Worm (Caenorhabditis elegans) whole organism, early embryonic: ENCODE results near the gene F47B10.9.

Experiments used
- ama-1 ChIP-seq: fragments of 150-350 bp; optimal IDR thresholded peaks from 2 replicates; lab custom pipeline; 2014
- ceh-13 ChIP-seq: fragments of 200-800 bp; sonication (Bioruptor generic); optimal IDR thresholded peaks from 2 replicates; lab custom pipeline; 2018; ENCODE audit warnings: mild to moderate bottlenecking, missing genetic modification characterization, missing compliant biosample characterization
- flt-1 ChIP-seq: fragments of 200-800 bp; sonication (Bioruptor generic); IDR thresholded peaks from 2 replicates; pipeline ENCODE4 v1.3.6; 2022; ENCODE audit warnings: missing genetic modification characterization, missing compliant biosample characterization
- hnd-1 ChIP-seq: sonication (generic microtip); optimal IDR thresholded peaks from 2 replicates; lab custom pipeline; 2016; ENCODE audit warnings: missing genetic modification characterization, missing compliant biosample characterization
- pes-1 ChIP-seq: fragments of 200-800 bp; sonication (Bioruptor generic); IDR thresholded peaks from 2 replicates; pipeline ENCODE4 v1.3.6; 2022; ENCODE audit warnings: missing genetic modification reagents, missing genetic modification characterization, missing compliant biosample characterization

DNA sequence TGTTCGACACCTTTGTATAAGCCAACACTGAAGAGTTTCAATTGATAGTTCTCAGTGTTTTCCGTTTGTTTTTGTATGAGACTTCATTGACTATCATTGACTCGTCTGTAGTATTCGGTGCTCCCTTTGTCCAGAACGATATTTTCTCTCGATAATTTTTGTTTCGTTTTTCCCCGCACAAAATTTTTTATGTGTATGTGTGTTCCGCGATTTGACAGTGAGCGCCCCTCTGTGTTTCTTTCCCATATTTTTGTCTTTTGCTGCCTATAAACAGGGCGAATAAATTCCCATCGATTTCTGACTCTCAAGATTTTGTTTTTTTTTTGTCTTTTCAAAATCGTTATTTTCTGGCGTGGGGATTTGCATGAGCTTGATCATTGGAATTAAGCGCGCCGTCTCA lies 30.7 kb downstream of the F47B10.9 start, which contains the start of gene T21E8.7:
- TF ChIP-seq hnd-1 (tag; lab: Kevin White, UChicago) (no peak), flt-1 (GFP tag; lab: Robert Waterston, UW) (no peak), ama-1 (lab: Kevin White, UChicago) (no peak), pes-1 (no peak), ceh-13 (no peak)
